Fruit fly (Drosophila melanogaster) whole organism, embryonic: Measurements from ENCODE around the gene jus.
A peak's percentile ranks its signal among the peaks of the same experiment; 100 is the strongest.

Experiments used
- Abd-B ChIP-seq: fragments of 200-800 bp; sonication (Bioruptor generic); optimal IDR thresholded peaks from 2 replicates; lab custom pipeline; 2018; ENCODE audit warnings: missing biosample characterization, mild to moderate bottlenecking, missing genetic modification characterization, moderate library complexity
- CG10979 ChIP-seq: fragments of 200-800 bp; sonication (Bioruptor generic); optimal IDR thresholded peaks from 2 replicates; lab custom pipeline; 2018; ENCODE audit warnings: missing biosample characterization, mild to moderate bottlenecking, missing genetic modification characterization, moderate library complexity
- CG11695 ChIP-seq: fragments of 200-800 bp; sonication (Bioruptor generic); IDR thresholded peaks from 3 replicates; pipeline ENCODE4 v1.3.6; 2022; ENCODE audit warnings: missing biosample characterization, missing genetic modification characterization
- CG12155 ChIP-seq: fragments of 200-800 bp; sonication (Bioruptor generic); optimal IDR thresholded peaks from 3 replicates; lab custom pipeline; 2016; ENCODE audit warnings: missing biosample characterization, missing genetic modification characterization
- CG12659 ChIP-seq: fragments of 200-800 bp; sonication (Bioruptor generic); optimal IDR thresholded peaks from 3 replicates; lab custom pipeline; 2017; ENCODE audit warnings: mild to moderate bottlenecking, missing biosample characterization, missing genetic modification reagents, missing genetic modification characterization
- CG13123 ChIP-seq: fragments of 200-800 bp; sonication (Bioruptor generic); optimal IDR thresholded peaks from 2 replicates; lab custom pipeline; 2016; ENCODE audit warnings: missing biosample characterization, missing genetic modification characterization
- CG13424 ChIP-seq: fragments of 200-800 bp; sonication (Bioruptor generic); optimal IDR thresholded peaks from 2 replicates; lab custom pipeline; 2019; ENCODE audit warnings: missing biosample characterization, mild to moderate bottlenecking, missing genetic modification characterization, moderate library complexity
- CG15514 ChIP-seq: fragments of 200-800 bp; sonication (Bioruptor generic); optimal IDR thresholded peaks from 3 replicates; lab custom pipeline; 2017; ENCODE audit warnings: missing biosample characterization, missing genetic modification characterization, mild to moderate bottlenecking, moderate library complexity, missing genetic modification reagents
- CG16813 ChIP-seq: fragments of 200-800 bp; sonication (Bioruptor generic); IDR thresholded peaks from 3 replicates; pipeline ENCODE4 v1.3.6; 2022; ENCODE audit warnings: missing biosample characterization, missing genetic modification characterization; ENCODE audit not compliant: partially characterized antibody
- CG30020 ChIP-seq: fragments of 200-800 bp; optimal IDR thresholded peaks from 2 replicates; lab custom pipeline; 2019; ENCODE audit warnings: missing biosample characterization, mild to moderate bottlenecking, missing genetic modification characterization, moderate library complexity
- CG32772 ChIP-seq: fragments of 200-800 bp; sonication (Bioruptor generic); IDR thresholded peaks from 2 replicates; pipeline ENCODE4 v1.3.6; 2022; ENCODE audit warnings: missing biosample characterization, missing genetic modification characterization
- CG3281 ChIP-seq: fragments of 200-800 bp; sonication (Bioruptor generic); optimal IDR thresholded peaks from 3 replicates; lab custom pipeline; 2017; ENCODE audit warnings: missing biosample characterization, mild to moderate bottlenecking, missing genetic modification characterization
- CG3407 ChIP-seq: fragments of 200-800 bp; sonication (Bioruptor generic); optimal IDR thresholded peaks from 2 replicates; lab custom pipeline; 2018; ENCODE audit warnings: missing biosample characterization, mild to moderate bottlenecking, missing genetic modification characterization
- CG3838 ChIP-seq: fragments of 200-800 bp; sonication (Bioruptor generic); optimal IDR thresholded peaks from 3 replicates; lab custom pipeline; 2016; ENCODE audit warnings: missing biosample characterization, missing genetic modification characterization
- CG4328 ChIP-seq: fragments of 200-800 bp; sonication (Bioruptor generic); optimal IDR thresholded peaks from 3 replicates; lab custom pipeline; 2017; ENCODE audit warnings: missing biosample characterization, missing genetic modification reagents, missing genetic modification characterization
- CG7928 ChIP-seq: fragments of 200-800 bp; sonication (Bioruptor generic); optimal IDR thresholded peaks from 2 replicates; lab custom pipeline; 2017; ENCODE audit warnings: missing biosample characterization, mild to moderate bottlenecking, missing genetic modification characterization
- CG9437 ChIP-seq: fragments of 200-800 bp; sonication (Bioruptor generic); optimal IDR thresholded peaks from 2 replicates; lab custom pipeline; 2018; ENCODE audit warnings: missing biosample characterization, mild to moderate bottlenecking, missing genetic modification characterization
- CG9797 ChIP-seq: fragments of 200-800 bp; sonication (Bioruptor generic); optimal IDR thresholded peaks from 3 replicates; lab custom pipeline; 2018; ENCODE audit warnings: missing biosample characterization, mild to moderate bottlenecking, missing genetic modification characterization
- CoRest ChIP-seq: fragments of 200-800 bp; sonication (Bioruptor generic); optimal IDR thresholded peaks from 3 replicates; lab custom pipeline; 2018; ENCODE audit warnings: missing biosample characterization, mild to moderate bottlenecking, missing genetic modification characterization, moderate library complexity
- D ChIP-seq, 2 experiments: fragments of 200-800 bp in 1 of 2; fragments of >200 bp in 1 of 2; sonication (Bioruptor generic) in 1 of 2; optimal IDR thresholded peaks; 2 replicates in 1 of 2; 3 replicates in 1 of 2; lab custom pipeline; 2017; ENCODE audit warnings: mild to moderate bottlenecking in 1 of 2, missing biosample characterization in 1 of 2, missing genetic modification characterization in 1 of 2, missing genetic modification reagents in 1 of 2
- D19B ChIP-seq: fragments of 200-800 bp; sonication (Bioruptor generic); optimal IDR thresholded peaks from 2 replicates; lab custom pipeline; 2017; ENCODE audit warnings: missing biosample characterization, mild to moderate bottlenecking, missing genetic modification characterization
- Dbx ChIP-seq: fragments of 200-800 bp; sonication (Bioruptor generic); IDR thresholded peaks from 3 replicates; pipeline ENCODE4 v1.3.6; 2022; ENCODE audit warnings: missing biosample characterization, missing genetic modification characterization
- Doc3 ChIP-seq: fragments of 200-800 bp; sonication (Bioruptor generic); IDR thresholded peaks from 3 replicates; pipeline ENCODE4 v1.3.6; 2022; ENCODE audit warnings: missing biosample characterization, missing genetic modification characterization; ENCODE audit not compliant: partially characterized antibody
- Fer2 ChIP-seq: fragments of 200-800 bp; sonication (Bioruptor generic); optimal IDR thresholded peaks from 2 replicates; lab custom pipeline; 2018; ENCODE audit warnings: missing biosample characterization, mild to moderate bottlenecking, missing genetic modification characterization, moderate library complexity
- Hey ChIP-seq: fragments of 200-800 bp; sonication (Bioruptor generic); optimal IDR thresholded peaks from 3 replicates; lab custom pipeline; 2018; ENCODE audit warnings: missing biosample characterization, mild to moderate bottlenecking, missing genetic modification characterization
- Hr51 ChIP-seq, 2 experiments: fragments of 200-800 bp; sonication (Bioruptor generic); optimal IDR thresholded peaks; 2 replicates in 1 of 2; 3 replicates in 1 of 2; lab custom pipeline; 2016 to 2018; ENCODE audit warnings: missing biosample characterization in 2 of 2, missing genetic modification characterization in 2 of 2, mild to moderate bottlenecking in 1 of 2, moderate library complexity in 1 of 2
- Lhr ChIP-seq: fragments of 200-800 bp; sonication (Bioruptor generic); optimal IDR thresholded peaks from 3 replicates; lab custom pipeline; 2017; ENCODE audit warnings: mild to moderate bottlenecking, missing biosample characterization, missing genetic modification reagents, missing genetic modification characterization
- NfI ChIP-seq: fragments of 200-800 bp; sonication (Bioruptor generic); optimal IDR thresholded peaks from 3 replicates; lab custom pipeline; 2018; ENCODE audit warnings: missing biosample characterization, mild to moderate bottlenecking, missing genetic modification characterization, moderate library complexity
- Oaz ChIP-seq: fragments of 200-800 bp; sonication (Bioruptor generic); IDR thresholded peaks from 2 replicates; pipeline ENCODE4 v1.3.6; 2022; ENCODE audit warnings: missing biosample characterization, missing genetic modification characterization
- az2 ChIP-seq: fragments of 200-800 bp; sonication (Bioruptor generic); optimal IDR thresholded peaks from 3 replicates; lab custom pipeline; 2016; ENCODE audit warnings: missing biosample characterization, missing genetic modification characterization
- cg ChIP-seq: fragments of 200-800 bp; sonication (Bioruptor generic); optimal IDR thresholded peaks from 3 replicates; lab custom pipeline; 2019; ENCODE audit warnings: missing biosample characterization, mild to moderate bottlenecking, missing genetic modification characterization, moderate library complexity
- chinmo ChIP-seq: fragments of 200-800 bp; sonication (Bioruptor generic); IDR thresholded peaks from 4 replicates; pipeline ENCODE4 v1.3.6; 2022; ENCODE audit warnings: missing biosample characterization, missing genetic modification characterization; ENCODE audit not compliant: partially characterized antibody
- dati ChIP-seq: fragments of 200-800 bp; sonication (Bioruptor generic); IDR thresholded peaks from 2 replicates; pipeline ENCODE4 v1.3.6; 2022; ENCODE audit warnings: missing biosample characterization, missing genetic modification characterization
- fd3F ChIP-seq: fragments of 200-800 bp; sonication (Bioruptor generic); optimal IDR thresholded peaks from 2 replicates; lab custom pipeline; 2018; ENCODE audit warnings: missing biosample characterization, mild to moderate bottlenecking, missing genetic modification characterization, moderate library complexity
- ftz-f1 ChIP-seq: fragments of 200-800 bp; sonication (Bioruptor generic); optimal IDR thresholded peaks from 2 replicates; lab custom pipeline; 2016; ENCODE audit warnings: missing biosample characterization, missing genetic modification characterization
- gem ChIP-seq: fragments of 200-800 bp; sonication (Bioruptor generic); optimal IDR thresholded peaks from 2 replicates; lab custom pipeline; 2019; ENCODE audit warnings: missing biosample characterization, mild to moderate bottlenecking, missing genetic modification characterization, moderate library complexity
- gfzf ChIP-seq: fragments of 200-800 bp; sonication (Bioruptor generic); optimal IDR thresholded peaks from 2 replicates; lab custom pipeline; 2016; ENCODE audit warnings: missing biosample characterization, mild to moderate bottlenecking, missing genetic modification characterization, moderate library complexity
- kni ChIP-seq: fragments of 200-800 bp; sonication (Bioruptor generic); optimal IDR thresholded peaks from 3 replicates; lab custom pipeline; 2017; ENCODE audit warnings: mild to moderate bottlenecking, missing biosample characterization, missing genetic modification reagents, missing genetic modification characterization
- lmd ChIP-seq: fragments of 200-800 bp; sonication (Bioruptor generic); IDR thresholded peaks from 2 replicates; pipeline ENCODE4 v1.3.6; 2022; ENCODE audit warnings: missing biosample characterization, missing genetic modification characterization
- odd ChIP-seq: fragments of 200-800 bp; sonication (Bioruptor generic); optimal IDR thresholded peaks from 2 replicates; lab custom pipeline; 2017; ENCODE audit warnings: missing biosample characterization, mild to moderate bottlenecking, missing genetic modification characterization
- pum ChIP-seq: fragments of 200-800 bp; sonication (Bioruptor generic); optimal IDR thresholded peaks from 2 replicates; lab custom pipeline; 2016; ENCODE audit warnings: missing biosample characterization, missing genetic modification characterization
- run ChIP-seq: fragments of 200-800 bp; sonication (Bioruptor generic); optimal IDR thresholded peaks from 3 replicates; lab custom pipeline; 2018; ENCODE audit warnings: missing biosample characterization, mild to moderate bottlenecking, missing genetic modification characterization
- schlank ChIP-seq: fragments of 200-800 bp; sonication (Bioruptor generic); optimal IDR thresholded peaks from 2 replicates; lab custom pipeline; 2018; ENCODE audit warnings: missing biosample characterization, mild to moderate bottlenecking, missing genetic modification characterization
- sd ChIP-seq: fragments of 200-800 bp; sonication (Bioruptor generic); optimal IDR thresholded peaks from 3 replicates; lab custom pipeline; 2018; ENCODE audit warnings: missing biosample characterization, mild to moderate bottlenecking, missing genetic modification characterization, moderate library complexity
- sens ChIP-seq: fragments of 200-800 bp; sonication (Bioruptor generic); peaks from one replicate; lab custom pipeline; 2016; ENCODE audit warnings: missing biosample characterization, missing genetic modification characterization
- stwl ChIP-seq: fragments of 200-800 bp; sonication (Bioruptor generic); optimal IDR thresholded peaks from 3 replicates; lab custom pipeline; 2018; ENCODE audit warnings: missing biosample characterization, mild to moderate bottlenecking, missing genetic modification characterization, moderate library complexity
- toy ChIP-seq: fragments of 200-800 bp; sonication (Bioruptor generic); IDR thresholded peaks from 2 replicates; pipeline ENCODE4 v1.3.6; 2022; ENCODE audit warnings: missing biosample characterization, missing genetic modification characterization
- twi ChIP-seq: fragments of 200-800 bp; optimal IDR thresholded peaks from 2 replicates; lab custom pipeline; 2019; ENCODE audit warnings: missing biosample characterization, mild to moderate bottlenecking, missing genetic modification characterization, moderate library complexity
- zfh1 ChIP-seq: fragments of 200-800 bp; sonication (Bioruptor generic); IDR thresholded peaks from 3 replicates; pipeline ENCODE4 v1.3.6; 2022; ENCODE audit warnings: missing biosample characterization, missing genetic modification characterization

Gene jus

DNA sequence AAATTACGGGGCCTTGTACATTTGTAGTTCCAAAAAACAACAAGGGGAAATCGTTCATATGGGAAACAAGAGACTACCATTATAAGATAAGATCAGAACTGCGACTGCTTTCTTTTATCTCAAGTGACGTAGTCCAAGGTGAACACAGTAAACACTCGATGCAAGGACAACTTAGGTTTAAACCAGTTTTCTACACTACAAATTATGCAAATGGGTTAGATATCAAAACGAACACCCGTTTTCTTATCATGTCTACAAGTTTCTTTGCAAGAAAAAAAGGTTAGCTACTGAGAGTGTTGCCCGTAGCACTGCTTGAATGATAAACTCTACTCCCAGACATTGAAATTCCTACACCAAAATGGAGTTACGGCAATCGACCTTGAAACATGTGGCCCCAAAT lies 70.7 kb downstream of the jus start (continued):
- TF ChIP-seq CG11695 (GFP tag; lab: Robert Waterston, UW) (peak; percentile 77), run (tag; lab: Kevin White, UChicago) (no peak), CG30020 (tag; lab: Kevin White, UChicago) (no peak), sd (peak; percentile 87), chinmo (GFP tag; lab: Robert Waterston, UW) (no peak), Fer2 (no peak), schlank (tag; lab: Kevin White, UChicago) (peak; percentile 62), zfh1 (GFP tag; lab: Robert Waterston, UW) (peak; percentile 81), CG7928 (GFP tag; lab: Kevin White, UChicago) (no peak), CG12155 (peak; percentile 62), Lhr (GFP tag; lab: Kevin White, UChicago) (no peak), CG13123 (GFP tag; lab: Kevin White, UChicago) (peak; percentile 36), fd3F (GFP tag; lab: Kevin White, UChicago) (peak; percentile 27), kni (GFP tag; lab: Kevin White, UChicago) (no peak), D (optimal IDR thresholded peaks at IDR 0.05; lab: Kevin White, UChicago) (no peak), D (GFP tag; optimal IDR thresholded peaks at IDR 0.05; lab: Kevin White, UChicago) (peak; percentile 52), odd (GFP tag; lab: Kevin White, UChicago) (no peak), sens (GFP tag; lab: Kevin White, UChicago) (peak; percentile 92), CG3281 (GFP tag; lab: Kevin White, UChicago) (peak; percentile 39), gem (tag; lab: Kevin White, UChicago) (peak; percentile 82), Dbx (GFP tag; lab: Robert Waterston, UW) (peak; percentile 68; the same call in 2 of the 3 replicates), CG9437 (no peak), stwl (tag; lab: Kevin White, UChicago) (no peak), CG3838 (no peak), cg (no peak), pum (GFP tag; lab: Kevin White, UChicago) (peak; percentile 62), Abd-B (GFP tag; lab: Kevin White, UChicago) (peak; percentile 53), Doc3 (no peak), lmd (peak; percentile 74), CG16813 (no peak), CoRest (peak; percentile 64), twi (tag; lab: Kevin White, UChicago) (peak; percentile 29), gfzf (no peak), Hey (tag; lab: Kevin White, UChicago) (no peak), Hr51 (GFP tag; optimal IDR thresholded peaks at IDR 0.05; lab: Kevin White, UChicago) (peak in 1 of 2 experiments; percentile 26), CG3407 (GFP tag; lab: Kevin White, UChicago) (peak; percentile 38), CG32772 (peak; percentile 75), Oaz (GFP tag; lab: Robert Waterston, UW) (peak; percentile 29; the same call in 1 of the 2 replicates), CG12659 (GFP tag; lab: Kevin White, UChicago) (peak; percentile 20), CG13424 (tag; lab: Kevin White, UChicago) (peak; percentile 53), CG15514 (GFP tag; lab: Kevin White, UChicago) (peak; percentile 20), toy (GFP tag; lab: Robert Waterston, UW) (no peak), NfI (GFP tag; lab: Kevin White, UChicago) (peak; percentile 58), az2 (GFP tag; lab: Kevin White, UChicago) (peak; percentile 60), ftz-f1 (peak; percentile 75), CG9797 (no peak), dati (GFP tag; lab: Robert Waterston, UW) (no peak), CG10979 (tag; lab: Kevin White, UChicago) (peak; percentile 60), CG4328 (GFP tag; lab: Kevin White, UChicago) (no peak), D19B (GFP tag; lab: Kevin White, UChicago) (peak; percentile 22)
